Fruit fly (Drosophila melanogaster): Measurements from ENCODE around the gene CG9459.

DNA sequence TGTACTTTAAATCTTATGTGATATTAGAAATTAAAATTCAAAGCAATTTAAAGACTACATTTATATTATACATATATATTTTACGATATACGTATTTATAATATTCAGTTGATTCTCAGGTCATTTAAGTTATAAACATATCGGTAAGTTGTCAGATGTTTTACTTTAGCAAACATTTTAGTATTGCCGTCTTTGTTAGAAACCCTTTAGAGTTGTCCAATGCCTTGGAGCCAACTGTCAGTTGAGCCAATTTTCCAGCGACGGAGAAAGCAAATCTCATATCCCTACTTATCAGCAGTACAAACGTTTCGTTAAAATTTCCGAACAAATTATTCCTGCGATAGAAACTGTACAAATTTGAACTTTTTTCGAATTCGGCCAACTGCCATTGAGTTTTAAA is 43.4 kb downstream of the CG9459 start, which contains the start of gene topi:
- no peak for TF ChIP-seq CG7101 (tag; optimal IDR thresholded peaks at IDR 0.05)
- TF ChIP-seq Clk (GFP tag; optimal IDR thresholded peaks at IDR 0.05), result no peak
- TF ChIP-seq tj (GFP tag; optimal IDR thresholded peaks at IDR 0.05), result no peak
- TF ChIP-seq Crg-1 (GFP tag; optimal IDR thresholded peaks at IDR 0.05), result no peak
- TF ChIP-seq toe (GFP tag; optimal IDR thresholded peaks at IDR 0.05), result no peak
- TF ChIP-seq ovo (GFP tag; optimal IDR thresholded peaks at IDR 0.05), result no peak
